Fruit fly (Drosophila melanogaster) whole organism, embryonic: ENCODE data around the gene SP555.
A peak's percentile ranks its signal among the peaks of the same experiment; 100 is the strongest.

Experiments
- Abd-B ChIP-seq: fragments of 200-800 bp; sonication (Bioruptor generic); optimal IDR thresholded peaks from 2 replicates; lab custom pipeline; 2018; ENCODE audit warnings: missing biosample characterization, mild to moderate bottlenecking, missing genetic modification characterization, moderate library complexity
- Bgb ChIP-seq: fragments of 200-800 bp; sonication (Bioruptor generic); IDR thresholded peaks from 2 replicates; pipeline ENCODE4 v1.3.6; 2022; ENCODE audit warnings: missing biosample characterization, missing genetic modification characterization; ENCODE audit not compliant: partially characterized antibody
- CG10274 ChIP-seq: fragments of 200-800 bp; sonication (Bioruptor generic); optimal IDR thresholded peaks from 3 replicates; lab custom pipeline; 2017; ENCODE audit warnings: missing biosample characterization, mild to moderate bottlenecking, missing genetic modification characterization
- CG10321 ChIP-seq: fragments of 200-800 bp; sonication (Bioruptor generic); IDR thresholded peaks from 2 replicates; pipeline ENCODE4 v1.3.6; 2022; ENCODE audit warnings: missing biosample characterization, missing genetic modification characterization
- CG10462 ChIP-seq: fragments of 200-800 bp; sonication (Bioruptor generic); optimal IDR thresholded peaks from 2 replicates; lab custom pipeline; 2016; ENCODE audit warnings: missing biosample characterization, missing genetic modification characterization
- CG10979 ChIP-seq: fragments of 200-800 bp; sonication (Bioruptor generic); optimal IDR thresholded peaks from 2 replicates; lab custom pipeline; 2018; ENCODE audit warnings: missing biosample characterization, mild to moderate bottlenecking, missing genetic modification characterization, moderate library complexity
- CG12219 ChIP-seq: fragments of 200-800 bp; sonication (Bioruptor generic); optimal IDR thresholded peaks from 3 replicates; lab custom pipeline; 2018; ENCODE audit warnings: missing biosample characterization, mild to moderate bottlenecking, missing genetic modification characterization
- CG12299 ChIP-seq: fragments of 200-800 bp; sonication (Bioruptor generic); optimal IDR thresholded peaks from 2 replicates; lab custom pipeline; 2018; ENCODE audit warnings: missing biosample characterization, mild to moderate bottlenecking, missing genetic modification characterization
- CG12391 ChIP-seq: fragments of 200-800 bp; sonication (Bioruptor generic); optimal IDR thresholded peaks from 3 replicates; lab custom pipeline; 2018; ENCODE audit warnings: missing biosample characterization, mild to moderate bottlenecking, missing genetic modification characterization, moderate library complexity
- CG15073 ChIP-seq: fragments of 200-800 bp; sonication (Bioruptor generic); optimal IDR thresholded peaks from 2 replicates; lab custom pipeline; 2016; ENCODE audit warnings: missing biosample characterization, missing genetic modification characterization
- CG15601 ChIP-seq: fragments of 200-800 bp; sonication (Bioruptor generic); optimal IDR thresholded peaks from 3 replicates; lab custom pipeline; 2019; ENCODE audit warnings: missing biosample characterization, mild to moderate bottlenecking, missing genetic modification characterization, moderate library complexity
- CG16815 ChIP-seq: fragments of 200-800 bp; sonication (Bioruptor generic); optimal IDR thresholded peaks from 3 replicates; lab custom pipeline; 2017; ENCODE audit warnings: missing biosample characterization, mild to moderate bottlenecking, missing genetic modification characterization
- CG16863 ChIP-seq: fragments of 200-800 bp; sonication (Bioruptor generic); optimal IDR thresholded peaks from 3 replicates; lab custom pipeline; 2016; ENCODE audit warnings: missing biosample characterization, missing genetic modification characterization
- CG18262 ChIP-seq: fragments of 200-800 bp; optimal IDR thresholded peaks from 3 replicates; lab custom pipeline; 2019; ENCODE audit warnings: missing biosample characterization, mild to moderate bottlenecking, missing genetic modification characterization, moderate library complexity
- CG2120 ChIP-seq: fragments of 200-800 bp; sonication (Bioruptor generic); optimal IDR thresholded peaks from 3 replicates; lab custom pipeline; 2016; ENCODE audit warnings: missing biosample characterization, missing genetic modification characterization
- CG2875 ChIP-seq: fragments of 200-800 bp; sonication (Bioruptor generic); optimal IDR thresholded peaks from 2 replicates; lab custom pipeline; 2017; ENCODE audit warnings: missing biosample characterization, mild to moderate bottlenecking, missing genetic modification characterization, missing genetic modification reagents
- CG31441 ChIP-seq: fragments of 200-800 bp; sonication (Bioruptor generic); IDR thresholded peaks from 2 replicates; pipeline ENCODE4 v1.3.6; 2022; ENCODE audit warnings: missing biosample characterization, missing genetic modification characterization
- CG32772 ChIP-seq: fragments of 200-800 bp; sonication (Bioruptor generic); IDR thresholded peaks from 2 replicates; pipeline ENCODE4 v1.3.6; 2022; ENCODE audit warnings: missing biosample characterization, missing genetic modification characterization
- CG4730 ChIP-seq: fragments of 200-800 bp; sonication (Bioruptor generic); IDR thresholded peaks from 2 replicates; pipeline ENCODE4 v1.3.6; 2022; ENCODE audit warnings: missing biosample characterization, missing genetic modification characterization
- CG4854 ChIP-seq: fragments of 200-800 bp; sonication (Bioruptor generic); optimal IDR thresholded peaks from 2 replicates; lab custom pipeline; 2016; ENCODE audit warnings: missing biosample characterization, missing genetic modification characterization, inconsistent platforms
- CG6791 ChIP-seq: fragments of 200-800 bp; sonication (Bioruptor generic); IDR thresholded peaks from 3 replicates; pipeline ENCODE4 v1.3.6; 2022; ENCODE audit warnings: missing biosample characterization, missing genetic modification characterization; ENCODE audit not compliant: partially characterized antibody
- CG9215 ChIP-seq: fragments of 200-800 bp; sonication (Bioruptor generic); IDR thresholded peaks from 2 replicates; pipeline ENCODE4 v1.3.6; 2022; ENCODE audit warnings: missing biosample characterization, missing genetic modification characterization
- CHES-1-like ChIP-seq: fragments of 200-800 bp; sonication (Bioruptor generic); optimal IDR thresholded peaks from 2 replicates; lab custom pipeline; 2016; ENCODE audit warnings: missing biosample characterization, missing genetic modification characterization
- Camta ChIP-seq: fragments of 200-800 bp; sonication (Bioruptor generic); optimal IDR thresholded peaks from 2 replicates; lab custom pipeline; 2016; ENCODE audit warnings: missing biosample characterization, missing genetic modification characterization
- Chrac-16 ChIP-seq: fragments of 200-800 bp; sonication (Bioruptor generic); optimal IDR thresholded peaks from 3 replicates; lab custom pipeline; 2016; ENCODE audit warnings: missing biosample characterization, missing genetic modification characterization
- Ets97D ChIP-seq: fragments of 200-800 bp; sonication (Bioruptor generic); optimal IDR thresholded peaks from 3 replicates; lab custom pipeline; 2016; ENCODE audit warnings: missing biosample characterization, missing genetic modification characterization
- Gug ChIP-seq: fragments of 200-800 bp; sonication (Bioruptor generic); IDR thresholded peaks from 4 replicates; pipeline ENCODE4 v1.3.6; 2022; ENCODE audit warnings: missing biosample characterization, missing genetic modification characterization
- HLH4C ChIP-seq: fragments of 200-800 bp; sonication (Bioruptor generic); IDR thresholded peaks from 3 replicates; pipeline ENCODE4 v1.3.6; 2022; ENCODE audit warnings: missing biosample characterization, missing genetic modification characterization; ENCODE audit not compliant: partially characterized antibody
- Hr39 ChIP-seq: fragments of >200 bp; optimal IDR thresholded peaks from 2 replicates; lab custom pipeline; 2017
- Poxn ChIP-seq: fragments of 200-800 bp; sonication (Bioruptor generic); IDR thresholded peaks from 2 replicates; pipeline ENCODE4 v1.3.6; 2022; ENCODE audit warnings: missing biosample characterization, missing genetic modification characterization
- Rx ChIP-seq: fragments of 200-800 bp; sonication (Bioruptor generic); IDR thresholded peaks from 2 replicates; pipeline ENCODE4 v1.3.6; 2022; ENCODE audit warnings: missing biosample characterization, missing genetic modification characterization
- Sin3A ChIP-seq: fragments of >200 bp; optimal IDR thresholded peaks from 2 replicates; lab custom pipeline; 2018
- amos ChIP-seq: fragments of 200-800 bp; sonication (Bioruptor generic); IDR thresholded peaks from 2 replicates; pipeline ENCODE4 v1.3.6; 2022; ENCODE audit warnings: missing biosample characterization, missing genetic modification characterization; ENCODE audit not compliant: partially characterized antibody
- ap ChIP-seq: fragments of 200-800 bp; sonication (Bioruptor generic); IDR thresholded peaks from 2 replicates; pipeline ENCODE4 v1.3.6; 2022; ENCODE audit warnings: missing biosample characterization, missing genetic modification characterization
- bbx ChIP-seq: fragments of 200-800 bp; sonication (Bioruptor generic); IDR thresholded peaks from 2 replicates; pipeline ENCODE4 v1.3.6; 2022; ENCODE audit warnings: missing biosample characterization, missing genetic modification characterization; ENCODE audit not compliant: partially characterized antibody
- emc ChIP-seq: fragments of 200-800 bp; sonication (Bioruptor generic); optimal IDR thresholded peaks from 2 replicates; lab custom pipeline; 2016; ENCODE audit warnings: missing biosample characterization, missing genetic modification characterization
- ewg ChIP-seq: fragments of 200-800 bp; sonication (Bioruptor generic); optimal IDR thresholded peaks from 3 replicates; lab custom pipeline; 2017; ENCODE audit warnings: mild to moderate bottlenecking, missing biosample characterization, missing genetic modification reagents, missing genetic modification characterization
- fd102C ChIP-seq: fragments of 200-800 bp; sonication (Bioruptor generic); optimal IDR thresholded peaks from 2 replicates; lab custom pipeline; 2018; ENCODE audit warnings: missing biosample characterization, mild to moderate bottlenecking, missing genetic modification characterization, moderate library complexity
- fd96Cb ChIP-seq: fragments of 200-800 bp; sonication (Bioruptor generic); optimal IDR thresholded peaks from 2 replicates; lab custom pipeline; 2018; ENCODE audit warnings: missing biosample characterization, mild to moderate bottlenecking, missing genetic modification characterization, moderate library complexity
- ftz-f1 ChIP-seq: fragments of 200-800 bp; sonication (Bioruptor generic); optimal IDR thresholded peaks from 2 replicates; lab custom pipeline; 2016; ENCODE audit warnings: missing biosample characterization, missing genetic modification characterization
- grau ChIP-seq: fragments of 200-800 bp; optimal IDR thresholded peaks from 3 replicates; lab custom pipeline; 2019; ENCODE audit warnings: missing biosample characterization, mild to moderate bottlenecking, missing genetic modification characterization, moderate library complexity
- kay ChIP-seq: fragments of 200-800 bp; sonication (Bioruptor generic); optimal IDR thresholded peaks from 2 replicates; lab custom pipeline; 2016; ENCODE audit warnings: missing biosample characterization, missing genetic modification characterization
- oc ChIP-seq: fragments of 200-800 bp; sonication (Bioruptor generic); optimal IDR thresholded peaks from 2 replicates; lab custom pipeline; 2018; ENCODE audit warnings: missing biosample characterization, mild to moderate bottlenecking, missing genetic modification characterization, moderate library complexity
- pita ChIP-seq: fragments of 200-800 bp; sonication (Bioruptor generic); optimal IDR thresholded peaks from 2 replicates; lab custom pipeline; 2017; ENCODE audit warnings: missing biosample characterization, mild to moderate bottlenecking, missing genetic modification characterization
- ranshi ChIP-seq: fragments of 200-800 bp; sonication (Bioruptor generic); IDR thresholded peaks from 2 replicates; pipeline ENCODE4 v1.3.6; 2022; ENCODE audit warnings: missing biosample characterization, missing genetic modification characterization
- seq ChIP-seq: fragments of 200-800 bp; sonication (Bioruptor generic); IDR thresholded peaks from 2 replicates; pipeline ENCODE4 v1.3.6; 2022; ENCODE audit warnings: missing biosample characterization, missing genetic modification characterization
- tap ChIP-seq: fragments of 200-800 bp; optimal IDR thresholded peaks from 3 replicates; lab custom pipeline; 2019; ENCODE audit warnings: missing biosample characterization, mild to moderate bottlenecking, missing genetic modification characterization, moderate library complexity
- trem ChIP-seq: fragments of 200-800 bp; optimal IDR thresholded peaks from 3 replicates; lab custom pipeline; 2019; ENCODE audit warnings: missing biosample characterization, mild to moderate bottlenecking, missing genetic modification characterization, moderate library complexity
- tup ChIP-seq: fragments of 200-800 bp; sonication (Bioruptor generic); optimal IDR thresholded peaks from 2 replicates; lab custom pipeline; 2016; ENCODE audit warnings: missing biosample characterization, mild to moderate bottlenecking, missing genetic modification characterization, moderate library complexity
- twi ChIP-seq: fragments of 200-800 bp; optimal IDR thresholded peaks from 2 replicates; lab custom pipeline; 2019; ENCODE audit warnings: missing biosample characterization, mild to moderate bottlenecking, missing genetic modification characterization, moderate library complexity
- unpg ChIP-seq: fragments of 200-800 bp; sonication (Bioruptor generic); optimal IDR thresholded peaks from 3 replicates; lab custom pipeline; 2018; ENCODE audit warnings: missing biosample characterization, mild to moderate bottlenecking, missing genetic modification characterization, moderate library complexity

The SP555 gene

DNA sequence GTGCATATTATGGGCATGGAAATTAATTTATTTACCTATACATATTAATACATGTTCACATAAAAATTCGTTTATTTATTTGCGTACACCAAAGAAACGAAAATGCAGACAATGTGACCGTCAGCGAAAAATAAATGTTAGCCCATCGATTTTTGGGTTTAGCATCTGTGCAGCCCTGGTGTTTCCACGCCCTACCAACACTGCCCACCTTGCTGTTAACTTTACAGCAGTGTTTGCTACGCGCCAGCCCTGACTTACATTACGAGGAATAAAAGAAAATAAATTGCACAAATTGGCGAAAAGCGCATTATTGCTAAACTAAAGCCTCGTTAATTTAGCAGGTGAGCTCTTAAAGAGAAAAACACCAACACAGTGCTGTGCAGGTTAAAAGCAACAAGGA, 5.5 kb downstream of the SP555 start, which contains the start of the genes CG33995, CG44000 and CG44001 (continued):
- TF ChIP-seq CG9215 (GFP tag; lab: Robert Waterston, UW) (peak; percentile 22; the same call in 1 of the 2 replicates), seq (GFP tag; lab: Robert Waterston, UW) (no peak), unpg (GFP tag; lab: Kevin White, UChicago) (peak; percentile 46), Abd-B (GFP tag; lab: Kevin White, UChicago) (peak; percentile 16), CG2875 (GFP tag; lab: Kevin White, UChicago) (no peak), amos (GFP tag; lab: Robert Waterston, UW) (peak; percentile 43; the same call in 1 of the 2 replicates), CG10462 (no peak), Poxn (GFP tag; lab: Robert Waterston, UW) (no peak), Gug (GFP tag; lab: Robert Waterston, UW) (0 out of 4 replicates have a peak, but pooled peaks have one; percentile 27), bbx (GFP tag; lab: Robert Waterston, UW) (peak; percentile 10), HLH4C (GFP tag; lab: Robert Waterston, UW) (no peak), grau (tag; lab: Kevin White, UChicago) (peak; percentile 50), Camta (GFP tag; lab: Kevin White, UChicago) (peak; percentile 41), ewg (GFP tag; lab: Kevin White, UChicago) (peak; percentile 30), CG12299 (peak; percentile 4), oc (peak; percentile 28), twi (peak; percentile 22), Sin3A (lab: Kevin White, UChicago) (peak; percentile 68), Bgb (GFP tag; lab: Robert Waterston, UW) (peak; percentile 46), CG4730 (GFP tag; lab: Robert Waterston, UW) (no peak), tap (tag; lab: Kevin White, UChicago) (peak; percentile 5), CG16863 (GFP tag; lab: Kevin White, UChicago) (peak; percentile 0), CHES-1-like (GFP tag; lab: Kevin White, UChicago) (peak; percentile 56), tup (GFP tag; lab: Kevin White, UChicago) (peak; percentile 28), CG12219 (no peak), fd96Cb (tag; lab: Kevin White, UChicago) (no peak), pita (no peak), kay (GFP tag; lab: Kevin White, UChicago) (peak; percentile 19), CG2120 (peak; percentile 78), emc (peak; percentile 4), CG15073 (no peak), Rx (GFP tag; lab: Robert Waterston, UW) (0 out of 2 replicates have a peak, but pooled peaks have one; percentile 4), Chrac-16 (GFP tag; lab: Kevin White, UChicago) (peak; percentile 34), Hr39 (lab: Kevin White, UChicago) (no peak), CG18262 (tag; lab: Kevin White, UChicago) (no peak), CG6791 (GFP tag; lab: Robert Waterston, UW) (peak; percentile 30; the same call in 1 of the 3 replicates), ranshi (GFP tag; lab: Robert Waterston, UW) (0 out of 2 replicates have a peak, but pooled peaks have one; percentile 12), CG32772 (GFP tag; lab: Robert Waterston, UW) (0 out of 2 replicates have a peak, but pooled peaks have one; percentile 13), CG10274 (GFP tag; lab: Kevin White, UChicago) (no peak), fd102C (no peak), CG31441 (GFP tag; lab: Robert Waterston, UW) (no peak; the same call in 1 of the 2 replicates), CG10979 (tag; lab: Kevin White, UChicago) (peak; percentile 7), CG12391 (tag; lab: Kevin White, UChicago) (peak; percentile 53), trem (tag; lab: Kevin White, UChicago) (peak; percentile 45), Ets97D (GFP tag; lab: Kevin White, UChicago) (peak; percentile 85), CG16815 (no peak), CG15601 (tag; lab: Kevin White, UChicago) (peak; percentile 50), ftz-f1 (GFP tag; lab: Kevin White, UChicago) (peak; percentile 6), ap (GFP tag; lab: Robert Waterston, UW) (no peak), CG4854 (GFP tag; lab: Kevin White, UChicago) (peak; percentile 55), CG10321 (GFP tag; lab: Robert Waterston, UW) (no peak)
